Worm (Caenorhabditis elegans) whole organism, midembryonic: ENCODE measurements around the gene Y105C5B.18.

ENCODE experiments used
- T22C8.4 ChIP-seq: fragments of 200-800 bp; sonication (Bioruptor generic); IDR thresholded peaks from 2 replicates; pipeline ENCODE4 v1.3.6; 2022; ENCODE audit warnings: missing genetic modification characterization, missing compliant biosample characterization
- cog-1 ChIP-seq: sonication (generic microtip); optimal IDR thresholded peaks from 2 replicates; lab custom pipeline; 2016; ENCODE audit warnings: missing genetic modification characterization, missing compliant biosample characterization
- flt-1 ChIP-seq: fragments of 200-800 bp; sonication (Bioruptor generic); IDR thresholded peaks from 2 replicates; pipeline ENCODE4 v1.3.6; 2022; ENCODE audit warnings: missing genetic modification characterization, missing compliant biosample characterization
- klf-2 ChIP-seq: fragments of 200-800 bp; sonication (Bioruptor generic); conservative IDR thresholded peaks from 2 replicates; pipeline ENCODE4 v1.3.6; 2022; ENCODE audit warnings: missing genetic modification reagents, missing genetic modification characterization, missing compliant biosample characterization
- med-1 ChIP-seq: sonication (generic microtip); optimal IDR thresholded peaks from 2 replicates; lab custom pipeline; 2017; ENCODE audit warnings: missing genetic modification characterization, mild to moderate bottlenecking, missing compliant biosample characterization, antibody characterized with exemption, missing genetic modification reagents; ENCODE audit not compliant: insufficient read depth
- ref-1 ChIP-seq: fragments of 200-800 bp; sonication (Bioruptor generic); conservative IDR thresholded peaks from 2 replicates; pipeline ENCODE4 v1.3.6; 2022; ENCODE audit warnings: missing genetic modification reagents, missing genetic modification characterization, missing compliant biosample characterization
- tab-1 ChIP-seq: fragments of 200-800 bp; sonication (Bioruptor generic); IDR thresholded peaks from 2 replicates; pipeline ENCODE4 v1.3.6; 2022; ENCODE audit warnings: missing genetic modification characterization, missing compliant biosample characterization
- ztf-23 ChIP-seq: fragments of 200-800 bp; sonication (Bioruptor generic); IDR thresholded peaks from 2 replicates; pipeline ENCODE4 v1.3.6; 2022; ENCODE audit warnings: missing genetic modification reagents, missing genetic modification characterization, missing compliant biosample characterization
- ztf-29 ChIP-seq: fragments of 200-800 bp; sonication (Bioruptor generic); IDR thresholded peaks from 2 replicates; pipeline ENCODE4 v1.3.6; 2022; ENCODE audit warnings: missing genetic modification reagents, missing genetic modification characterization, missing compliant biosample characterization

Gene Y105C5B.18

DNA sequence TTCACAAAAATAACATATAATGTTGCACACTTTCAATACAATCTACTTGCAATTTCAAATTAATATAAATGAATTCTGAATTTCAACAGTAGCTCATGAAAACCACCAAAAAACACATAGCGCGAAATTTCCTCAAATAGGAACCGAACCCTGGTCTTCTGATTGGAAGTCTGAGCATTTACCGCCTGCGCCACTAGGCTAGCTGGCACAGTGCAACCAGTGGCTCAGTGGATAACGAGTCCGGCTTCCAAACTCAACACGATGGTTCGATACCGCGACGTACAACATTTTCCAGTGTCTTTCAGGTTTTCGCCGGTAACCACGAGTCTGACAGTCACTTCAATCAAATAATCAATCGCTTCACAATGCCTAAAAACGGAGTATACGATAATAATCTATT lies 10.7 kb upstream of the Y105C5B.18 start:
- TF ChIP-seq tab-1 (no peak), ztf-29 (no peak), ztf-23 (GFP tag; lab: Robert Waterston, UW) (no peak), med-1 (GFP tag; lab: Kevin White, UChicago) (no peak), cog-1 (tag; lab: Kevin White, UChicago) (no peak), T22C8.4 (GFP tag; lab: Robert Waterston, UW) (no peak), klf-2 (GFP tag; lab: Robert Waterston, UW) (no peak), ref-1 (GFP tag; lab: Robert Waterston, UW) (no peak), flt-1 (no peak)

- no peak for TF ChIP-seq klf-2 (GFP tag; lab: Robert Waterston, UW)
- TF ChIP-seq ztf-23 (GFP tag; lab: Robert Waterston, UW) = no peak
- no peak for TF ChIP-seq T22C8.4 (GFP tag; lab: Robert Waterston, UW)
- TF ChIP-seq tab-1 = no peak
- no peak for TF ChIP-seq med-1 (GFP tag; lab: Kevin White, UChicago)
- no peak for TF ChIP-seq cog-1 (tag; lab: Kevin White, UChicago)
- TF ChIP-seq ref-1 (GFP tag; lab: Robert Waterston, UW) = no peak
- no peak for TF ChIP-seq flt-1
- no peak for TF ChIP-seq ztf-29
These were observed 9.1 kb upstream of the Y105C5B.18 start for ce11 chrIV:15955349-15955748.

DNA sequence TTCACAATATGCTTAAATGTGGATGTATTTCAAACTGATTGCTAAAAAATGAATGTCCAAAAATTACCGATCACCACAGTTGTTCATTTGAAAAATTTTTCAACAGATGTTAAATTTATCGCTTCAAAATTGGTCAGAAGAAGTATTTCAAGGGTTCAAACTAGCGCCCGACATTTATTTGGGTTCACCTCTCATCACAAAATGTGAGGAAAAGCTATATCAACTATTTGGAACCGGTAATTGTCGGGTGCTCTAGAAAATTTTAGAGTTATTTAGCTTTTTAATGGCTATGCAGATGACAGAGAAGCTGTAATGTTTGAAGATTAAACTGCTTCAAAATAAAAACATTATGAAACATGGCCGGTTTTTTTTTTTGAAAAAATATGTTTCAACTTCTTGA lies 3.3 kb upstream of the Y105C5B.18 start:
- no peak for TF ChIP-seq ztf-29
- no peak for TF ChIP-seq cog-1 (tag; lab: Kevin White, UChicago)
- no peak for TF ChIP-seq flt-1
- no peak for TF ChIP-seq T22C8.4 (GFP tag; lab: Robert Waterston, UW)

- TF ChIP-seq flt-1 (no peak), T22C8.4 (GFP tag; lab: Robert Waterston, UW) (no peak), tab-1 (no peak), med-1 (GFP tag; lab: Kevin White, UChicago) (no peak), ztf-29 (no peak), cog-1 (tag; lab: Kevin White, UChicago) (no peak), ref-1 (GFP tag; lab: Robert Waterston, UW) (no peak)
These were observed 2.1 kb upstream of the Y105C5B.18 start, which contains the start of gene lgc-19 for ce11 chrIV:15962219-15962762. Gene lgc-19 (minus strand): TSS chrIV:15962712.

DNA sequence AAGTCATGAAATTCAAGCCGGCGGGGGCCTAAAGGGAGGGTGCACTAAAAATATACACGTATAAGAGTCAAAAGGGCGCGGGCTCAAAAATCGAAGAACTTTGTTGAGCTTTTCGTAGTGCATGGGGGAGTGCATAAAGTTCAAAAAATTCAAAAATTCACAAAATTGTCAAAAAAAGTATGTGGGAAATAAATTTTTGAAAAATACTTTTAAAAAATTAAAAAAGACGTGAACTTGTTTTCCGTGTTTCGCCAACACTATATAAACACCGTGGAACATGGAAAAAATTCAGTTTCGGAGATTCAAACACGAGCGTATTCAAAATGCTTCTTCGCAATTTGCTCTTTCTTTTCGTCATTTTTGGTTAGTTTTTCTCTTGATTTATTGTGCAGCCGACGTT lies 1.6 kb upstream of the Y105C5B.18 start, which contains the start of gene Y105C5B.17:
Y105C5B.17 (plus strand) TSS at position 301 of the 400 bp plus-strand sequence.
- TF ChIP-seq cog-1 (tag; lab: Kevin White, UChicago) = no peak
- TF ChIP-seq flt-1 = no peak

DNA sequence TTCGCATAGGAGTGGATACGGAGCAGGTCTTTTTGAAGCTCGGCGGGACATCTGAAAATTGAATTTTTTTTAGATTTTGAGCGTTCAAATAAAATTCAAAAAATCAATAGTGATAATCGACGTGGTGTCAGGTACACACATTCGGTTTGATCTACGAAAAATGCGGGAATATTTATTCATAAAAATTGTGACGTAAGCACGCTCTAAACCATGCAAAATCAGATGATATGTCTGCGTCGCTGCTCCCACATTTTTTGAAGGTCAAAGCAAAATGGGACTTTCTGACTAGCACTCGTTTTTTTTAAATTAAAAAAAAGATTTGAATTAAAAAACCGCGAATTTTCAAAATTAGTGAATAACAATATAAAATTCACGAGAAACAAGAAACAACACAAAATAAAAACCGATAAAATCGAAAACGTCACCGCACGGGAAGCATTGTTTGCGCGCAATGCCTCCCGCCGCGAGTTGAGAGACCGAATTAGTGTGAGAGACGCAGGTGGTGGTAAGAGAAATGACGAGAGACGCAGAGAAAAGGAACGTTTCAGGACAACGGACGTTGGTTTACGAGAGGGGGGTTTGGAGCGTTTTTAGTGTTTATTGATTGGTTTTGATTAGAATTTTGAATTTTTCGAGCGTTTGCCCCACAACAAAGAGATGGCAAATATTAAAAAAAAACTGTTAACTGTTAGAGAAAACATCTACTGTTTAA lies 19.7 kb downstream of the Y105C5B.18 start, which contains the start of gene Y105C5B.19:
Y105C5B.19 (minus strand) TSS at position 51 of the 712 bp plus-strand sequence.
- TF ChIP-seq T22C8.4 (GFP tag; lab: Robert Waterston, UW) (peak; percentile 41; the same call in 1 of the 2 replicates), flt-1 (no peak), cog-1 (tag; lab: Kevin White, UChicago) (peak; percentile 34)

DNA sequence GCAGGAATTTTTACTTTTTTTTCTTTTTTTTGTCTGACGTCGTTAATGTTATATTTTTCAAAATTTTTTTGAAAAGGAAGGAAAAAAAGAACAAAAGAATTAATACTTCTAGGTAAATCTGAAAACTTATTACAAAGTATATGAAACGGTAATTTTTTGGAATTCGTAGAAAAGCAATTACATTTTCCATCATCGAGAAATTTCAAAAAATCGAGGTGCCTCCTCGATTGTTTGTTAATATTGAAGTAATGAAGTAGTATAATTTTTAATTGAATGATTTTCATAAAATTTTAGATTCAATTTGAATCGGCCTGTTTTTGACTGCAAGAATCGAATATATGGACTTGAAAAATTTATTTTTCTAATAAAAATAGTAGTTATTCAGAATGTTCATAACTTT lies 27.0 kb downstream of the Y105C5B.18 start:
- TF ChIP-seq med-1 (GFP tag; lab: Kevin White, UChicago) (no peak), flt-1 (no peak), T22C8.4 (GFP tag; lab: Robert Waterston, UW) (no peak), tab-1 (no peak), klf-2 (GFP tag; lab: Robert Waterston, UW) (no peak)

ce11 chrIV:15994505-15994904 lies 30.1 kb downstream of the Y105C5B.18 start, which contains the start of gene Y105C5B.20:
Gene Y105C5B.20 (minus strand): TSS chrIV:15994605.
- TF ChIP-seq cog-1 (tag; lab: Kevin White, UChicago) (no peak), ztf-23 (GFP tag; lab: Robert Waterston, UW) (no peak), flt-1 (no peak), tab-1 (no peak), ref-1 (GFP tag; lab: Robert Waterston, UW) (no peak), klf-2 (GFP tag; lab: Robert Waterston, UW) (no peak), ztf-29 (no peak)

DNA sequence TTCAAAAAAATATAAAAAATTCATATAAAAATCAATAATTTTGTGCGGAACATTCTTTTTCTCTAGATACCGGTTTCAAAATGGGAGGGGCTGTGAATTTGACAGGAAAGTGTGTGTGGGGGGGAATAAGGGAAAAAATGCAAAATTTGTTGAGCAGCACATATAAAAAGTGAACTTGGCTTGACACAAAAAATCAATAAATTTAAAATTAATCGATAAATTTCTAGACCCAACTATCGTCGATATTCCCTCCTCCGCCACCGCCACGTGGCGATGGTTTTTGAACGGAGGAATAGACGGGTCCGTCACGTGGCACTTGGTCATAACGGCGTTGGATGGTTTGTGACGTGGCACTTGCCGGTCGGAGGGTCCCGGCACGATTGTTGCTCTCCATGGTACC lies 33.5 kb downstream of the Y105C5B.18 start:
- TF ChIP-seq ref-1 (GFP tag; lab: Robert Waterston, UW) (no peak), flt-1 (no peak), T22C8.4 (GFP tag; lab: Robert Waterston, UW) (peak; percentile 64; the same call in 1 of the 2 replicates)

- TF ChIP-seq T22C8.4 (GFP tag; lab: Robert Waterston, UW) (no peak), ztf-23 (GFP tag; lab: Robert Waterston, UW) (no peak), tab-1 (no peak)
These were observed 35.3 kb downstream of the Y105C5B.18 start for ce11 chrIV:15999692-16000091.

DNA sequence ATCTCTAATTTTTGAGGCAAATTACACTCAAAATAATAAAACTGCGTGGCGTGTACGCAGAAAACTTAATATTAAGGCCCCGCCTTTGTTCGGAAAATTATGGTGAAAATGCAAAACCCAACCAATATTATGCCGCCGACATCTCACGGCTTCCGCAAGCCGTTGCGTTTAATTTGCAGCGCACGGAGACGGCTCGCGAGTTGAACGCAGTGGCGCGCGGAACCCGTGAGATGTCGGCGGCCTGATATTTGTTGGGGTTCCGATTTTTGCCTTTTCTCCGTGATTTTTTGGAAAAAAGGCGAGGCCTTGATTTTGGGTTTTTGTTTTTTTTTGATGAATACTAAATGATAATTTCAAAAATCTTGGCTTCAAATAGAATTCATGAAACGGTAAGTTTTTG lies 36.7 kb downstream of the Y105C5B.18 start:
- no peak for TF ChIP-seq med-1 (GFP tag; lab: Kevin White, UChicago)
- TF ChIP-seq klf-2 (GFP tag; lab: Robert Waterston, UW) = no peak
- TF ChIP-seq flt-1 = no peak
- no peak for TF ChIP-seq cog-1 (tag; lab: Kevin White, UChicago)
- TF ChIP-seq ztf-23 (GFP tag; lab: Robert Waterston, UW) = peak; percentile 34; the same call in 1 of the 2 replicates
- TF ChIP-seq ref-1 (GFP tag; lab: Robert Waterston, UW) = no peak
